Fruit fly (Drosophila melanogaster) whole organism, embryonic: ENCODE data around the gene foxo.
A peak's percentile ranks its signal among the peaks of the same experiment; 100 is the strongest.

Source experiments
- Asciz ChIP-seq: fragments of 200-800 bp; sonication (Bioruptor generic); optimal IDR thresholded peaks from 2 replicates; lab custom pipeline; 2017; ENCODE audit warnings: missing biosample characterization, mild to moderate bottlenecking, missing genetic modification characterization, missing genetic modification reagents
- Atf3 ChIP-seq: fragments of 200-800 bp; sonication (Bioruptor generic); optimal IDR thresholded peaks from 3 replicates; lab custom pipeline; 2016; ENCODE audit warnings: missing biosample characterization, missing genetic modification characterization
- CG10274 ChIP-seq: fragments of 200-800 bp; sonication (Bioruptor generic); optimal IDR thresholded peaks from 3 replicates; lab custom pipeline; 2017; ENCODE audit warnings: missing biosample characterization, mild to moderate bottlenecking, missing genetic modification characterization
- CG10321 ChIP-seq: fragments of 200-800 bp; sonication (Bioruptor generic); IDR thresholded peaks from 2 replicates; pipeline ENCODE4 v1.3.6; 2022; ENCODE audit warnings: missing biosample characterization, missing genetic modification characterization
- CG10654 ChIP-seq: fragments of 200-800 bp; sonication (Bioruptor generic); optimal IDR thresholded peaks from 2 replicates; lab custom pipeline; 2016; ENCODE audit warnings: missing biosample characterization, missing genetic modification characterization
- CG11504 ChIP-seq: fragments of 200-800 bp; sonication (Bioruptor generic); optimal IDR thresholded peaks from 3 replicates; lab custom pipeline; 2019; ENCODE audit warnings: missing biosample characterization, mild to moderate bottlenecking, missing genetic modification characterization, moderate library complexity
- CG11696 ChIP-seq: fragments of 200-800 bp; sonication (Bioruptor generic); IDR thresholded peaks from 2 replicates; pipeline ENCODE4 v1.3.6; 2022; ENCODE audit warnings: missing biosample characterization, missing genetic modification characterization
- CG12071 ChIP-seq: fragments of 200-800 bp; sonication (Bioruptor generic); optimal IDR thresholded peaks from 3 replicates; lab custom pipeline; 2018; ENCODE audit warnings: missing biosample characterization, mild to moderate bottlenecking, missing genetic modification characterization
- CG12219 ChIP-seq: fragments of 200-800 bp; sonication (Bioruptor generic); optimal IDR thresholded peaks from 3 replicates; lab custom pipeline; 2018; ENCODE audit warnings: missing biosample characterization, mild to moderate bottlenecking, missing genetic modification characterization
- CG14667 ChIP-seq: fragments of 200-800 bp; sonication (Bioruptor generic); IDR thresholded peaks from 2 replicates; pipeline ENCODE4 v1.3.6; 2022; ENCODE audit warnings: missing biosample characterization, missing genetic modification characterization
- CG17186 ChIP-seq: fragments of 200-800 bp; sonication (Bioruptor generic); optimal IDR thresholded peaks from 3 replicates; lab custom pipeline; 2017; ENCODE audit warnings: missing biosample characterization, missing genetic modification reagents, missing genetic modification characterization
- CG18011 ChIP-seq: fragments of 200-800 bp; sonication (Bioruptor generic); optimal IDR thresholded peaks from 2 replicates; lab custom pipeline; 2017; ENCODE audit warnings: missing biosample characterization, missing genetic modification characterization, mild to moderate bottlenecking, moderate library complexity, missing genotype
- CG18599 ChIP-seq: fragments of 200-800 bp; sonication (Bioruptor generic); optimal IDR thresholded peaks from 3 replicates; lab custom pipeline; 2017; ENCODE audit warnings: missing biosample characterization, missing genetic modification characterization, mild to moderate bottlenecking, moderate library complexity, missing genetic modification reagents
- CG2129 ChIP-seq: fragments of 200-800 bp; sonication (Bioruptor generic); IDR thresholded peaks from 2 replicates; pipeline ENCODE4 v1.3.6; 2022; ENCODE audit warnings: missing biosample characterization, missing genetic modification characterization; ENCODE audit not compliant: partially characterized antibody
- CG30431 ChIP-seq: fragments of 200-800 bp; sonication (Bioruptor generic); optimal IDR thresholded peaks from 2 replicates; lab custom pipeline; 2017; ENCODE audit warnings: missing biosample characterization, missing genetic modification characterization
- CG32532 ChIP-seq: fragments of 200-800 bp; sonication (Bioruptor generic); IDR thresholded peaks from 2 replicates; pipeline ENCODE4 v1.3.6; 2022; ENCODE audit warnings: missing biosample characterization, missing genetic modification characterization
- CG32767 ChIP-seq: fragments of 200-800 bp; sonication (Bioruptor generic); IDR thresholded peaks from 2 replicates; pipeline ENCODE4 v1.3.6; 2022; ENCODE audit warnings: missing biosample characterization, missing genetic modification characterization
- CG3281 ChIP-seq: fragments of 200-800 bp; sonication (Bioruptor generic); optimal IDR thresholded peaks from 3 replicates; lab custom pipeline; 2017; ENCODE audit warnings: missing biosample characterization, mild to moderate bottlenecking, missing genetic modification characterization
- CG34224 ChIP-seq: fragments of 200-800 bp; sonication (Bioruptor generic); IDR thresholded peaks from 3 replicates; pipeline ENCODE4 v1.3.6; 2022; ENCODE audit warnings: missing biosample characterization, missing genetic modification characterization; ENCODE audit not compliant: partially characterized antibody
- CG42726 ChIP-seq: fragments of 200-800 bp; sonication (Bioruptor generic); IDR thresholded peaks from 2 replicates; pipeline ENCODE4 v1.3.6; 2022; ENCODE audit warnings: missing biosample characterization, missing genetic modification characterization; ENCODE audit not compliant: partially characterized antibody
- CG4820 ChIP-seq: fragments of 200-800 bp; sonication (Bioruptor generic); optimal IDR thresholded peaks from 3 replicates; lab custom pipeline; 2016; ENCODE audit warnings: missing biosample characterization, missing genetic modification characterization
- CG6175 ChIP-seq: fragments of 200-800 bp; sonication (Bioruptor generic); IDR thresholded peaks from 3 replicates; pipeline ENCODE4 v1.3.6; 2022; ENCODE audit warnings: missing biosample characterization, missing genetic modification characterization
- CG8924 ChIP-seq: fragments of 200-800 bp; optimal IDR thresholded peaks from 3 replicates; lab custom pipeline; 2019; ENCODE audit warnings: missing biosample characterization, mild to moderate bottlenecking, missing genetic modification characterization, moderate library complexity
- Hmr ChIP-seq: fragments of 200-800 bp; sonication (Bioruptor generic); optimal IDR thresholded peaks from 3 replicates; lab custom pipeline; 2017; ENCODE audit warnings: mild to moderate bottlenecking, missing biosample characterization, missing genetic modification reagents, missing genetic modification characterization
- Mes4 ChIP-seq: fragments of 200-800 bp; sonication (Bioruptor generic); optimal IDR thresholded peaks from 2 replicates; lab custom pipeline; 2016; ENCODE audit warnings: missing biosample characterization, missing genetic modification characterization
- Opbp ChIP-seq: fragments of 200-800 bp; sonication (Bioruptor generic); IDR thresholded peaks from 3 replicates; pipeline ENCODE4 v1.3.6; 2022; ENCODE audit warnings: missing biosample characterization, missing genetic modification characterization; ENCODE audit not compliant: partially characterized antibody
- Side ChIP-seq: fragments of 200-800 bp; sonication (Bioruptor generic); optimal IDR thresholded peaks from 2 replicates; lab custom pipeline; 2016; ENCODE audit warnings: missing biosample characterization, missing genetic modification characterization
- Sin3A ChIP-seq: fragments of >200 bp; optimal IDR thresholded peaks from 2 replicates; lab custom pipeline; 2018
- Sox100B ChIP-seq: fragments of 200-800 bp; sonication (Bioruptor generic); optimal IDR thresholded peaks from 3 replicates; lab custom pipeline; 2018; ENCODE audit warnings: missing biosample characterization, mild to moderate bottlenecking, missing genetic modification characterization
- ab ChIP-seq: fragments of 200-800 bp; sonication (Bioruptor generic); optimal IDR thresholded peaks from 2 replicates; lab custom pipeline; 2016; ENCODE audit warnings: missing biosample characterization, missing genetic modification characterization
- ac ChIP-seq: fragments of 200-800 bp; sonication (Bioruptor generic); optimal IDR thresholded peaks from 3 replicates; lab custom pipeline; 2017; ENCODE audit warnings: missing biosample characterization, mild to moderate bottlenecking, missing genetic modification characterization
- az2 ChIP-seq: fragments of 200-800 bp; sonication (Bioruptor generic); optimal IDR thresholded peaks from 3 replicates; lab custom pipeline; 2016; ENCODE audit warnings: missing biosample characterization, missing genetic modification characterization
- br ChIP-seq: fragments of >200 bp; optimal IDR thresholded peaks from 2 replicates; lab custom pipeline; 2017
- cato ChIP-seq: fragments of 200-800 bp; sonication (Bioruptor generic); optimal IDR thresholded peaks from 2 replicates; lab custom pipeline; 2016; ENCODE audit warnings: missing biosample characterization, missing genetic modification characterization, borderline replicate concordance
- chm ChIP-seq: fragments of 200-800 bp; sonication (Bioruptor generic); IDR thresholded peaks from 2 replicates; pipeline ENCODE4 v1.3.6; 2022; ENCODE audit warnings: missing biosample characterization, missing genetic modification characterization
- danr ChIP-seq: fragments of 200-800 bp; sonication (Bioruptor generic); IDR thresholded peaks from 2 replicates; pipeline ENCODE4 v1.3.6; 2022; ENCODE audit warnings: missing biosample characterization, missing genetic modification characterization
- dati ChIP-seq: fragments of 200-800 bp; sonication (Bioruptor generic); IDR thresholded peaks from 2 replicates; pipeline ENCODE4 v1.3.6; 2022; ENCODE audit warnings: missing biosample characterization, missing genetic modification characterization
- dimm ChIP-seq: fragments of 200-800 bp; sonication (Bioruptor generic); IDR thresholded peaks from 2 replicates; pipeline ENCODE4 v1.3.6; 2022; ENCODE audit warnings: missing biosample characterization, missing genetic modification characterization
- disco-r ChIP-seq: fragments of 200-800 bp; sonication (Bioruptor generic); optimal IDR thresholded peaks from 2 replicates; lab custom pipeline; 2016; ENCODE audit warnings: missing biosample characterization, missing genetic modification characterization
- fu2 ChIP-seq: fragments of 200-800 bp; sonication (Bioruptor generic); optimal IDR thresholded peaks from 2 replicates; lab custom pipeline; 2016; ENCODE audit warnings: missing biosample characterization, missing genetic modification characterization
- gem ChIP-seq: fragments of 200-800 bp; sonication (Bioruptor generic); optimal IDR thresholded peaks from 2 replicates; lab custom pipeline; 2019; ENCODE audit warnings: missing biosample characterization, mild to moderate bottlenecking, missing genetic modification characterization, moderate library complexity
- jigr1 ChIP-seq: fragments of 200-800 bp; sonication (Bioruptor generic); IDR thresholded peaks from 3 replicates; pipeline ENCODE4 v1.3.6; 2022; ENCODE audit warnings: missing biosample characterization, missing genetic modification characterization
- kay ChIP-seq: fragments of 200-800 bp; sonication (Bioruptor generic); optimal IDR thresholded peaks from 2 replicates; lab custom pipeline; 2016; ENCODE audit warnings: missing biosample characterization, missing genetic modification characterization
- klu ChIP-seq: fragments of 200-800 bp; sonication (Bioruptor generic); IDR thresholded peaks from 2 replicates; pipeline ENCODE4 v1.3.6; 2022; ENCODE audit warnings: missing biosample characterization, missing genetic modification characterization
- pb ChIP-seq: fragments of 200-800 bp; sonication (Bioruptor generic); optimal IDR thresholded peaks from 3 replicates; lab custom pipeline; 2016; ENCODE audit warnings: missing biosample characterization, missing genetic modification characterization
- repo ChIP-seq: fragments of 200-800 bp; sonication (Bioruptor generic); optimal IDR thresholded peaks from 2 replicates; lab custom pipeline; 2016; ENCODE audit warnings: missing biosample characterization, missing genetic modification characterization
- tll ChIP-seq, 2 experiments: fragments of 200-800 bp in 1 of 2; fragments of >200 bp in 1 of 2; sonication (Bioruptor generic) in 1 of 2; optimal IDR thresholded peaks; 2 replicates each; lab custom pipeline; 2017 to 2019; ENCODE audit warnings: missing biosample characterization in 2 of 2, missing genetic modification characterization in 2 of 2, mild to moderate bottlenecking in 1 of 2, moderate library complexity in 1 of 2
- ttk ChIP-seq: fragments of 200-800 bp; sonication (Bioruptor generic); IDR thresholded peaks from 2 replicates; pipeline ENCODE4 v2.1.2; 2022; ENCODE audit warnings: missing biosample characterization, missing genetic modification characterization
- tx ChIP-seq: fragments of 200-800 bp; sonication (Bioruptor generic); optimal IDR thresholded peaks from 2 replicates; lab custom pipeline; 2016; ENCODE audit warnings: missing biosample characterization, missing genetic modification characterization
- wor ChIP-seq: fragments of 200-800 bp; sonication (Bioruptor generic); IDR thresholded peaks from 2 replicates; pipeline ENCODE4 v1.3.6; 2022; ENCODE audit warnings: missing biosample characterization, missing genetic modification characterization

Gene foxo

DNA sequence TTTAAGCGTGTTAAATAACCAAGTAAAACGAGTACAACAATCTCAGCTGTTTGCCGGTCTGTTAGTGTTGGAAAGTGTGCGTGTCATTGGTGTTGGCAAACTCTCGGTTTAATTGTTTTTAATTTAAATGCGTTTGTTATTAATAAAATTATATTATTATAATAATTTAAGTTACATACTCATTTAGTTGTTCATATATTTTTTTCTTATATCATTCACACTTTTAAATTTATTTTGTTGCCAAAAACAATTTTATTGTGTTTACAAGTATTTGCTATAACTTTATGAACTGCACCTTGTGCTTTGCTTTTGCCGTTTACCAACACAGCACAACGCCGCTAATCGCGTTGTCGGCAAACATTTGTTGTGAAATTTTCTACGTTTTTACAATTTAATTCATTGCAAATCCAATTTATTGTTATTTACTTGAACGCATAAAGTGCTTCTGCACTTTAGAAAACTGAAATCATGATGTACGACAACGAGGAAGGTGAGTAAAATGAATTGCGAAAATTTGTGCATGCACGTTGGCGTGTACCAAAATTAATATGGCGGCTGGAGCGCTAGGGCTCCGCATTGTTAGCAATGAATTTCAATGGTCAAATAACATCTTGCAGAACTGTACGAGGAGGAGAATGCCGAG lies 68.9 kb downstream of the foxo start, which contains the start of the genes 140up and Polr2B (continued):
- TF ChIP-seq Opbp (GFP tag; lab: Robert Waterston, UW) (no peak), ttk (GFP tag; lab: Robert Waterston, UW) (peak; percentile 89), tll (GFP tag; optimal IDR thresholded peaks at IDR 0.05; lab: Kevin White, UChicago) (no peak), disco-r (GFP tag; lab: Kevin White, UChicago) (peak; percentile 1), CG14667 (GFP tag; lab: Robert Waterston, UW) (peak; percentile 86), CG18011 (GFP tag; lab: Kevin White, UChicago) (peak; percentile 83), wor (GFP tag; lab: Robert Waterston, UW) (peak; percentile 88), fu2 (GFP tag; lab: Kevin White, UChicago) (peak; percentile 73), Mes4 (GFP tag; lab: Kevin White, UChicago) (peak; percentile 52), CG6175 (GFP tag; lab: Robert Waterston, UW) (peak; percentile 85), CG4820 (GFP tag; lab: Kevin White, UChicago) (peak; percentile 91), CG32767 (GFP tag; lab: Robert Waterston, UW) (peak; percentile 86), CG42726 (GFP tag; lab: Robert Waterston, UW) (no peak), CG30431 (GFP tag; lab: Kevin White, UChicago) (peak; percentile 86), Side (GFP tag; lab: Kevin White, UChicago) (peak; percentile 69), kay (GFP tag; lab: Kevin White, UChicago) (peak; percentile 87), Atf3 (peak; percentile 68), CG18599 (GFP tag; lab: Kevin White, UChicago) (peak; percentile 95), ab (GFP tag; lab: Kevin White, UChicago) (peak; percentile 62), CG2129 (GFP tag; lab: Robert Waterston, UW) (no peak), chm (GFP tag; lab: Robert Waterston, UW) (0 out of 2 replicates have a peak, but pooled peaks have one; percentile 43), CG10321 (GFP tag; lab: Robert Waterston, UW) (peak; percentile 48), CG34224 (no peak), CG12071 (no peak), CG12219 (GFP tag; lab: Kevin White, UChicago) (peak; percentile 57), CG10654 (GFP tag; lab: Kevin White, UChicago) (peak; percentile 94), klu (GFP tag; lab: Robert Waterston, UW) (peak; percentile 95), pb (GFP tag; lab: Kevin White, UChicago) (peak; percentile 42), br (no peak), CG8924 (peak; percentile 94), danr (GFP tag; lab: Robert Waterston, UW) (peak; percentile 84), Sin3A (lab: Kevin White, UChicago) (peak; percentile 29), CG32532 (GFP tag; lab: Robert Waterston, UW) (peak; percentile 95), repo (peak; percentile 11), Sox100B (GFP tag; lab: Kevin White, UChicago) (peak; percentile 93), dati (GFP tag; lab: Robert Waterston, UW) (peak; percentile 72), ac (GFP tag; lab: Kevin White, UChicago) (peak; percentile 12), gem (tag; lab: Kevin White, UChicago) (peak; percentile 97), Hmr (peak; percentile 94), dimm (GFP tag; lab: Robert Waterston, UW) (peak; percentile 31; the same call in 1 of the 2 replicates), az2 (GFP tag; lab: Kevin White, UChicago) (peak; percentile 95), CG17186 (GFP tag; lab: Kevin White, UChicago) (peak; percentile 12), CG10274 (peak; percentile 64), CG11504 (peak; percentile 92), cato (GFP tag; lab: Kevin White, UChicago) (peak; percentile 93), jigr1 (peak; percentile 80; the same call in 2 of the 3 replicates), tx (GFP tag; lab: Kevin White, UChicago) (peak; percentile 71), Asciz (peak; percentile 83), CG3281 (GFP tag; lab: Kevin White, UChicago) (peak; percentile 92), CG11696 (GFP tag; lab: Robert Waterston, UW) (peak; percentile 69)
